Fruit fly (Drosophila melanogaster) whole organism, embryonic: ENCODE measurements around the gene Tcs4.

ENCODE experiments used
- CG10366 ChIP-seq: fragments of 200-800 bp; sonication (Bioruptor generic); IDR thresholded peaks from 2 replicates; pipeline ENCODE4 v1.3.6; 2022; ENCODE audit warnings: missing biosample characterization, missing genetic modification characterization
- CG11696 ChIP-seq: fragments of 200-800 bp; sonication (Bioruptor generic); IDR thresholded peaks from 2 replicates; pipeline ENCODE4 v1.3.6; 2022; ENCODE audit warnings: missing biosample characterization, missing genetic modification characterization
- CG14710 ChIP-seq: fragments of 200-800 bp; sonication (Bioruptor generic); optimal IDR thresholded peaks from 3 replicates; lab custom pipeline; 2019; ENCODE audit warnings: missing biosample characterization, mild to moderate bottlenecking, missing genetic modification characterization, moderate library complexity
- CG15269 ChIP-seq: fragments of 200-800 bp; sonication (Bioruptor generic); optimal IDR thresholded peaks from 2 replicates; lab custom pipeline; 2018; ENCODE audit warnings: missing biosample characterization, mild to moderate bottlenecking, missing genetic modification characterization, moderate library complexity
- CG2120 ChIP-seq: fragments of 200-800 bp; sonication (Bioruptor generic); optimal IDR thresholded peaks from 3 replicates; lab custom pipeline; 2016; ENCODE audit warnings: missing biosample characterization, missing genetic modification characterization
- CG2712 ChIP-seq: fragments of 200-800 bp; optimal IDR thresholded peaks from 3 replicates; lab custom pipeline; 2019; ENCODE audit warnings: missing biosample characterization, mild to moderate bottlenecking, missing genetic modification characterization, moderate library complexity
- CG33557 ChIP-seq: fragments of 200-800 bp; sonication (Bioruptor generic); optimal IDR thresholded peaks from 2 replicates; lab custom pipeline; 2019; ENCODE audit warnings: missing biosample characterization, mild to moderate bottlenecking, missing genetic modification characterization, moderate library complexity
- CG5245 ChIP-seq: fragments of 200-800 bp; sonication (Bioruptor generic); optimal IDR thresholded peaks from 3 replicates; lab custom pipeline; 2016; ENCODE audit warnings: missing biosample characterization, missing genetic modification characterization
- CG7745 ChIP-seq: fragments of 200-800 bp; sonication (Bioruptor generic); optimal IDR thresholded peaks from 2 replicates; lab custom pipeline; 2018; ENCODE audit warnings: missing biosample characterization, mild to moderate bottlenecking, missing genetic modification characterization, moderate library complexity
- CG8924 ChIP-seq: fragments of 200-800 bp; optimal IDR thresholded peaks from 3 replicates; lab custom pipeline; 2019; ENCODE audit warnings: missing biosample characterization, mild to moderate bottlenecking, missing genetic modification characterization, moderate library complexity
- CG9797 ChIP-seq: fragments of 200-800 bp; sonication (Bioruptor generic); optimal IDR thresholded peaks from 3 replicates; lab custom pipeline; 2018; ENCODE audit warnings: missing biosample characterization, mild to moderate bottlenecking, missing genetic modification characterization
- CkIIα-i1 ChIP-seq: fragments of 200-800 bp; sonication (Bioruptor generic); IDR thresholded peaks from 2 replicates; pipeline ENCODE4 v1.3.6; 2022; ENCODE audit warnings: missing biosample characterization, missing genetic modification characterization
- Deaf1 ChIP-seq: fragments of 200-800 bp; optimal IDR thresholded peaks from 3 replicates; lab custom pipeline; 2019; ENCODE audit warnings: missing biosample characterization, mild to moderate bottlenecking, missing genetic modification characterization, moderate library complexity
- Dll ChIP-seq: fragments of 200-800 bp; sonication (Bioruptor generic); IDR thresholded peaks from 4 replicates; pipeline ENCODE4 v1.3.6; 2022; ENCODE audit warnings: missing biosample characterization, missing genetic modification characterization; ENCODE audit not compliant: partially characterized antibody
- Drgx ChIP-seq: fragments of 200-800 bp; sonication (Bioruptor generic); IDR thresholded peaks from 2 replicates; pipeline ENCODE4 v1.3.6; 2022; ENCODE audit warnings: missing biosample characterization, missing genetic modification characterization
- HmgD ChIP-seq: fragments of 200-800 bp; sonication (Bioruptor generic); optimal IDR thresholded peaks from 3 replicates; lab custom pipeline; 2016; ENCODE audit warnings: missing biosample characterization, missing genetic modification characterization
- Hr3 ChIP-seq: fragments of 200-800 bp; sonication (Bioruptor generic); optimal IDR thresholded peaks from 3 replicates; lab custom pipeline; 2016; ENCODE audit warnings: missing biosample characterization, missing genetic modification characterization
- Kr ChIP-seq: fragments of 200-800 bp; sonication (Bioruptor generic); optimal IDR thresholded peaks from 2 replicates; lab custom pipeline; 2017; ENCODE audit warnings: missing biosample characterization, mild to moderate bottlenecking, missing genetic modification characterization
- MESR4 ChIP-seq: fragments of 200-800 bp; sonication (Bioruptor generic); optimal IDR thresholded peaks from 2 replicates; lab custom pipeline; 2018; ENCODE audit warnings: missing biosample characterization, mild to moderate bottlenecking, missing genetic modification characterization, moderate library complexity
- Med ChIP-seq: fragments of 200-800 bp; sonication (Bioruptor generic); peaks from one replicate; lab custom pipeline; 2016; ENCODE audit warnings: missing biosample characterization, missing genetic modification characterization, mild to moderate bottlenecking, inconsistent platforms, moderate library complexity
- Meics ChIP-seq: fragments of 200-800 bp; sonication (Bioruptor generic); optimal IDR thresholded peaks from 2 replicates; lab custom pipeline; 2017; ENCODE audit warnings: missing biosample characterization, mild to moderate bottlenecking, missing genetic modification characterization
- Nf-YC ChIP-seq: fragments of 200-800 bp; optimal IDR thresholded peaks from 3 replicates; lab custom pipeline; 2019; ENCODE audit warnings: missing biosample characterization, mild to moderate bottlenecking, missing genetic modification characterization, moderate library complexity
- Trl ChIP-seq, 3 experiments: fragments of >200 bp in 2 of 3; fragments of 200-800 bp in 1 of 3; sonication (Bioruptor generic) in 1 of 3; optimal IDR thresholded peaks; 2 replicates in 1 of 3; 3 replicates in 2 of 3; lab custom pipeline; 2016 to 2017; ENCODE audit warnings: missing biosample characterization in 1 of 3, missing genetic modification characterization in 1 of 3
- ara ChIP-seq: fragments of 200-800 bp; sonication (Bioruptor generic); IDR thresholded peaks from 2 replicates; pipeline ENCODE4 v1.3.6; 2022; ENCODE audit warnings: missing biosample characterization, missing genetic modification characterization
- bsh ChIP-seq, 2 experiments: fragments of 200-800 bp; sonication (Bioruptor generic); optimal IDR thresholded peaks; 2 replicates each; lab custom pipeline; 2017 to 2018; ENCODE audit warnings: mild to moderate bottlenecking in 2 of 2, missing biosample characterization in 2 of 2, missing genetic modification characterization in 2 of 2, moderate library complexity in 1 of 2
- btn ChIP-seq: fragments of 200-800 bp; sonication (Bioruptor generic); optimal IDR thresholded peaks from 2 replicates; lab custom pipeline; 2016; ENCODE audit warnings: missing biosample characterization, missing genetic modification characterization
- cg ChIP-seq: fragments of 200-800 bp; sonication (Bioruptor generic); optimal IDR thresholded peaks from 3 replicates; lab custom pipeline; 2019; ENCODE audit warnings: missing biosample characterization, mild to moderate bottlenecking, missing genetic modification characterization, moderate library complexity
- crp ChIP-seq, 2 experiments: fragments of 200-800 bp; sonication (Bioruptor generic); optimal IDR thresholded peaks; 2 replicates in 1 of 2; 3 replicates in 1 of 2; lab custom pipeline; 2017; ENCODE audit warnings: missing biosample characterization in 2 of 2, missing genetic modification characterization in 2 of 2, mild to moderate bottlenecking in 1 of 2, moderate library complexity in 1 of 2
- dmrt99B ChIP-seq: fragments of 200-800 bp; sonication (Bioruptor generic); optimal IDR thresholded peaks from 2 replicates; lab custom pipeline; 2018; ENCODE audit warnings: missing biosample characterization, mild to moderate bottlenecking, missing genetic modification characterization, moderate library complexity
- ewg ChIP-seq: fragments of 200-800 bp; sonication (Bioruptor generic); optimal IDR thresholded peaks from 3 replicates; lab custom pipeline; 2017; ENCODE audit warnings: mild to moderate bottlenecking, missing biosample characterization, missing genetic modification reagents, missing genetic modification characterization
- ftz-f1 ChIP-seq: fragments of 200-800 bp; sonication (Bioruptor generic); optimal IDR thresholded peaks from 2 replicates; lab custom pipeline; 2016; ENCODE audit warnings: missing biosample characterization, missing genetic modification characterization
- gfzf ChIP-seq: fragments of 200-800 bp; sonication (Bioruptor generic); optimal IDR thresholded peaks from 2 replicates; lab custom pipeline; 2016; ENCODE audit warnings: missing biosample characterization, mild to moderate bottlenecking, missing genetic modification characterization, moderate library complexity
- hkb ChIP-seq, 2 experiments: fragments of 200-800 bp in 1 of 2; fragments of >200 bp in 1 of 2; sonication (Bioruptor generic) in 1 of 2; IDR thresholded peaks in 1 of 2; optimal IDR thresholded peaks in 1 of 2; 2 replicates each; pipeline versions ENCODE4 v1.3.6 to Lab custom; 2017 to 2022; ENCODE audit warnings: missing biosample characterization in 1 of 2, missing genetic modification characterization in 1 of 2
- lbe ChIP-seq: fragments of 200-800 bp; sonication (Bioruptor generic); optimal IDR thresholded peaks from 2 replicates; lab custom pipeline; 2016; ENCODE audit warnings: missing biosample characterization, mild to moderate bottlenecking, missing genetic modification characterization
- lilli ChIP-seq: fragments of 200-800 bp; sonication (Bioruptor generic); optimal IDR thresholded peaks from 3 replicates; lab custom pipeline; 2016; ENCODE audit warnings: missing biosample characterization, missing genetic modification characterization
- lmd ChIP-seq: fragments of 200-800 bp; sonication (Bioruptor generic); IDR thresholded peaks from 2 replicates; pipeline ENCODE4 v1.3.6; 2022; ENCODE audit warnings: missing biosample characterization, missing genetic modification characterization
- nmo ChIP-seq: fragments of 200-800 bp; sonication (Bioruptor generic); optimal IDR thresholded peaks from 2 replicates; lab custom pipeline; 2018; ENCODE audit warnings: missing biosample characterization, mild to moderate bottlenecking, missing genetic modification characterization, moderate library complexity
- org-1 ChIP-seq: fragments of 200-800 bp; sonication (Bioruptor generic); optimal IDR thresholded peaks from 2 replicates; lab custom pipeline; 2017; ENCODE audit warnings: missing biosample characterization, missing genetic modification characterization
- phol ChIP-seq: fragments of 200-800 bp; sonication (Bioruptor generic); optimal IDR thresholded peaks from 3 replicates; lab custom pipeline; 2018; ENCODE audit warnings: missing biosample characterization, mild to moderate bottlenecking, missing genetic modification characterization, moderate library complexity
- prd ChIP-seq, 3 experiments: fragments of >200 bp in 2 of 3; fragments of 200-800 bp in 1 of 3; sonication (Bioruptor generic) in 1 of 3; optimal IDR thresholded peaks in 2 of 3; IDR thresholded peaks in 1 of 3; 2 replicates in 2 of 3; 3 replicates in 1 of 3; pipeline versions ENCODE4 v1.3.6 to Lab custom; 2017 to 2022; ENCODE audit warnings: missing biosample characterization in 1 of 3, missing genetic modification characterization in 1 of 3
- run ChIP-seq: fragments of 200-800 bp; sonication (Bioruptor generic); optimal IDR thresholded peaks from 3 replicates; lab custom pipeline; 2018; ENCODE audit warnings: missing biosample characterization, mild to moderate bottlenecking, missing genetic modification characterization
- schlank ChIP-seq: fragments of 200-800 bp; sonication (Bioruptor generic); optimal IDR thresholded peaks from 2 replicates; lab custom pipeline; 2018; ENCODE audit warnings: missing biosample characterization, mild to moderate bottlenecking, missing genetic modification characterization
- stwl ChIP-seq: fragments of 200-800 bp; sonication (Bioruptor generic); optimal IDR thresholded peaks from 3 replicates; lab custom pipeline; 2018; ENCODE audit warnings: missing biosample characterization, mild to moderate bottlenecking, missing genetic modification characterization, moderate library complexity
- tgo ChIP-seq: fragments of 200-800 bp; sonication (Bioruptor generic); IDR thresholded peaks from 3 replicates; pipeline ENCODE4 v1.3.6; 2022; ENCODE audit warnings: missing biosample characterization, missing genetic modification characterization
- toy ChIP-seq: fragments of 200-800 bp; sonication (Bioruptor generic); IDR thresholded peaks from 2 replicates; pipeline ENCODE4 v1.3.6; 2022; ENCODE audit warnings: missing biosample characterization, missing genetic modification characterization
- trem ChIP-seq: fragments of 200-800 bp; optimal IDR thresholded peaks from 3 replicates; lab custom pipeline; 2019; ENCODE audit warnings: missing biosample characterization, mild to moderate bottlenecking, missing genetic modification characterization, moderate library complexity
- vfl ChIP-seq: fragments of 200-800 bp; sonication (Bioruptor generic); optimal IDR thresholded peaks from 2 replicates; lab custom pipeline; 2016; ENCODE audit warnings: missing biosample characterization, missing genetic modification characterization

Tcs4 gene

dm6 chrX:19694792-19695558, 6.6 kb downstream of the Tcs4 start, which contains the start of gene CG14229:
Gene CG14229, minus strand, starts transcription at chrX:19695250.
- TF ChIP-seq Hr3 (GFP tag; lab: Kevin White, UChicago): no peak
- no peak for TF ChIP-seq crp (GFP tag; optimal IDR thresholded peaks at IDR 0.05; lab: Kevin White, UChicago)
- TF ChIP-seq CG2712 (tag; lab: Kevin White, UChicago): peak; percentile 8
- peak; percentile 30 for TF ChIP-seq CG2120 (GFP tag; lab: Kevin White, UChicago)
- TF ChIP-seq CG15269 (tag; lab: Kevin White, UChicago): peak; percentile 2
- TF ChIP-seq Kr (GFP tag; lab: Kevin White, UChicago): no peak
- no peak for TF ChIP-seq toy (GFP tag; lab: Robert Waterston, UW)
- no peak for TF ChIP-seq Trl (optimal IDR thresholded peaks at IDR 0.05; lab: Kevin White, UChicago)
- TF ChIP-seq Trl (GFP tag; optimal IDR thresholded peaks at IDR 0.05; lab: Kevin White, UChicago): no peak
- no peak for TF ChIP-seq CG7745 (tag; lab: Kevin White, UChicago)
- TF ChIP-seq Nf-YC (tag; lab: Kevin White, UChicago): peak; percentile 14
- TF ChIP-seq vfl (GFP tag; lab: Kevin White, UChicago): no peak
- TF ChIP-seq hkb (optimal IDR thresholded peaks at IDR 0.05; lab: Kevin White, UChicago): no peak
- 0 out of 2 replicates have a peak, but pooled peaks have one; percentile 26 for TF ChIP-seq hkb (GFP tag; IDR thresholded peaks at IDR 0.05; lab: Robert Waterston, UW)
- peak; percentile 69 for TF ChIP-seq gfzf (GFP tag; lab: Kevin White, UChicago)
- TF ChIP-seq nmo: no peak
- TF ChIP-seq phol (tag; lab: Kevin White, UChicago): peak; percentile 3
- no peak for TF ChIP-seq HmgD (GFP tag; lab: Kevin White, UChicago)
- peak; percentile 26 for TF ChIP-seq lilli (GFP tag; lab: Kevin White, UChicago)
- no peak for TF ChIP-seq ewg (GFP tag; lab: Kevin White, UChicago)
- peak; percentile 30 for TF ChIP-seq MESR4
- peak; percentile 23 for TF ChIP-seq CG14710 (tag; lab: Kevin White, UChicago)
- peak; percentile 82 for TF ChIP-seq CG11696 (GFP tag; lab: Robert Waterston, UW)
- peak; percentile 22 for TF ChIP-seq stwl (tag; lab: Kevin White, UChicago)
- 0 out of 2 replicates have a peak, but pooled peaks have one; percentile 35 for TF ChIP-seq ara (GFP tag; lab: Robert Waterston, UW)
- TF ChIP-seq Dll: 0 out of 4 replicates have a peak, but pooled peaks have one; percentile 23
- TF ChIP-seq ftz-f1 (GFP tag; lab: Kevin White, UChicago): no peak
- no peak for TF ChIP-seq trem (tag; lab: Kevin White, UChicago)
- TF ChIP-seq lmd (GFP tag; lab: Robert Waterston, UW): peak; percentile 38; the same call in 1 of the 2 replicates
- TF ChIP-seq CG9797: peak; percentile 35
- no peak for TF ChIP-seq schlank (tag; lab: Kevin White, UChicago)
- no peak for TF ChIP-seq prd (optimal IDR thresholded peaks at IDR 0.05; lab: Kevin White, UChicago)
- TF ChIP-seq prd (GFP tag; IDR thresholded peaks at IDR 0.05; lab: Robert Waterston, UW): peak; percentile 48; the same call in 1 of the 3 replicates
- no peak for TF ChIP-seq run (tag; lab: Kevin White, UChicago)
- TF ChIP-seq lbe (GFP tag; lab: Kevin White, UChicago): no peak
- TF ChIP-seq Drgx: peak; percentile 29; the same call in 1 of the 2 replicates
- TF ChIP-seq cg (GFP tag; lab: Kevin White, UChicago): no peak
- no peak for TF ChIP-seq CkIIα-i1
- peak; percentile 48 for TF ChIP-seq Med (GFP tag; lab: Kevin White, UChicago)
- peak; percentile 7 for TF ChIP-seq dmrt99B (tag; lab: Kevin White, UChicago)
- TF ChIP-seq CG10366 (GFP tag; lab: Robert Waterston, UW): peak; percentile 42
- TF ChIP-seq CG33557 (GFP tag; lab: Kevin White, UChicago): no peak
- TF ChIP-seq bsh (GFP tag; optimal IDR thresholded peaks at IDR 0.05; lab: Kevin White, UChicago): peak in 1 of 2 experiments; percentile 11
- no peak for TF ChIP-seq org-1 (GFP tag; lab: Kevin White, UChicago)
- no peak for TF ChIP-seq CG5245 (GFP tag; lab: Kevin White, UChicago)
- peak; percentile 33; the same call in 1 of the 3 replicates for TF ChIP-seq tgo (GFP tag; lab: Robert Waterston, UW)
- no peak for TF ChIP-seq Deaf1 (tag; lab: Kevin White, UChicago)
- TF ChIP-seq btn (GFP tag; lab: Kevin White, UChicago): no peak
- no peak for TF ChIP-seq CG8924 (tag; lab: Kevin White, UChicago)
- TF ChIP-seq Meics (GFP tag; lab: Kevin White, UChicago): peak; percentile 8
